Fruit fly (Drosophila melanogaster): ENCODE results near the gene Herc4.

Gene Herc4

dm6 chr3L:1349942-1350923 is 36.7 kb downstream of the Herc4 start:
- peak; percentile 28 for TF ChIP-seq Snoo (tag; optimal IDR thresholded peaks at IDR 0.05)
- no peak for TF ChIP-seq CG34367 (tag; optimal IDR thresholded peaks at IDR 0.05)
- TF ChIP-seq Pif1A (GFP tag; optimal IDR thresholded peaks at IDR 0.05), result peak; percentile 36
- TF ChIP-seq CG10348 (GFP tag; IDR thresholded peaks at IDR 0.05), result no peak
- no peak for TF ChIP-seq CG9948 (tag; optimal IDR thresholded peaks at IDR 0.05)
- no peak for TF ChIP-seq CG14655 (GFP tag; optimal IDR thresholded peaks at IDR 0.05)
- TF ChIP-seq CG32121 (GFP tag; IDR thresholded peaks at IDR 0.05), result no peak
- no peak for TF ChIP-seq CG12605 (GFP tag; IDR thresholded peaks at IDR 0.05)
- no peak for TF ChIP-seq EcR (GFP tag; optimal IDR thresholded peaks at IDR 0.05)
- TF ChIP-seq CG13204 (GFP tag; optimal IDR thresholded peaks at IDR 0.05), result no peak
- no peak for TF ChIP-seq rn (GFP tag; IDR thresholded peaks at IDR 0.05)
- no peak for TF ChIP-seq fd96Ca (GFP tag; IDR thresholded peaks at IDR 0.05)
- peak; percentile 24 for TF ChIP-seq CG15710 (tag; optimal IDR thresholded peaks at IDR 0.05)
- no peak for TF ChIP-seq Pif1B (GFP tag; optimal IDR thresholded peaks at IDR 0.05)
- TF ChIP-seq CG8301 (tag; optimal IDR thresholded peaks at IDR 0.05), result no peak
- peak; percentile 40; the same call in 1 of the 2 replicates for TF ChIP-seq Ets98B (GFP tag; IDR thresholded peaks at IDR 0.05)
- no peak for TF ChIP-seq gl (tag; optimal IDR thresholded peaks at IDR 0.05)
- peak; percentile 41 for TF ChIP-seq CG8159 (tag; optimal IDR thresholded peaks at IDR 0.05)
- no peak for TF ChIP-seq D1 (tag; optimal IDR thresholded peaks at IDR 0.05)
- no peak for TF ChIP-seq CG4496 (GFP tag; IDR thresholded peaks at IDR 0.05)
- TF ChIP-seq CG17806 (tag; optimal IDR thresholded peaks at IDR 0.05), result peak; percentile 4

dm6 chr3L:1350924-1351215 is 37.4 kb downstream of the Herc4 start, which contains the start of gene CG9166:
Gene CG9166, plus strand, starts transcription at chr3L:1351116.
- TF ChIP-seq CG34367 (tag; optimal IDR thresholded peaks at IDR 0.05), result no peak
- TF ChIP-seq D1 (tag; optimal IDR thresholded peaks at IDR 0.05), result no peak
- no peak for TF ChIP-seq Pif1B (GFP tag; optimal IDR thresholded peaks at IDR 0.05)
- TF ChIP-seq Snoo (tag; optimal IDR thresholded peaks at IDR 0.05), result no peak
- no peak for TF ChIP-seq EcR (GFP tag; optimal IDR thresholded peaks at IDR 0.05)
- no peak for TF ChIP-seq CG9948 (tag; optimal IDR thresholded peaks at IDR 0.05)
- TF ChIP-seq rn (GFP tag; IDR thresholded peaks at IDR 0.05), result no peak
- no peak for TF ChIP-seq CG12605 (GFP tag; IDR thresholded peaks at IDR 0.05)
- no peak for TF ChIP-seq CG8159 (tag; optimal IDR thresholded peaks at IDR 0.05)
- TF ChIP-seq Pif1A (GFP tag; optimal IDR thresholded peaks at IDR 0.05), result no peak
- TF ChIP-seq CG10348 (GFP tag; IDR thresholded peaks at IDR 0.05), result no peak
- TF ChIP-seq CG32121 (GFP tag; IDR thresholded peaks at IDR 0.05), result no peak
- TF ChIP-seq CG17806 (tag; optimal IDR thresholded peaks at IDR 0.05), result no peak
- TF ChIP-seq CG13204 (GFP tag; optimal IDR thresholded peaks at IDR 0.05), result no peak
- TF ChIP-seq CG14655 (GFP tag; optimal IDR thresholded peaks at IDR 0.05), result no peak

- TF ChIP-seq Ets98B (GFP tag; IDR thresholded peaks at IDR 0.05) (0 out of 2 replicates have a peak, but pooled peaks have one; percentile 19), D1 (tag; optimal IDR thresholded peaks at IDR 0.05) (peak; percentile 32), fd96Ca (GFP tag; IDR thresholded peaks at IDR 0.05) (0 out of 3 replicates have a peak, but pooled peaks have one; percentile 3), CG4496 (GFP tag; IDR thresholded peaks at IDR 0.05) (0 out of 3 replicates have a peak, but pooled peaks have one; percentile 10), EcR (GFP tag; optimal IDR thresholded peaks at IDR 0.05) (peak; percentile 31), CG14655 (GFP tag; optimal IDR thresholded peaks at IDR 0.05) (no peak)
Observed at dm6 chr3L:1352065-1352464, 38.6 kb downstream of the Herc4 start.

- no peak for TF ChIP-seq D1 (tag; optimal IDR thresholded peaks at IDR 0.05)
- no peak for TF ChIP-seq rn (GFP tag; IDR thresholded peaks at IDR 0.05)
- TF ChIP-seq Pif1B (GFP tag; optimal IDR thresholded peaks at IDR 0.05), result no peak
- TF ChIP-seq CG4496 (GFP tag; IDR thresholded peaks at IDR 0.05), result no peak
- TF ChIP-seq CG8301 (tag; optimal IDR thresholded peaks at IDR 0.05), result no peak
- TF ChIP-seq Snoo (tag; optimal IDR thresholded peaks at IDR 0.05), result no peak
- no peak for TF ChIP-seq EcR (GFP tag; optimal IDR thresholded peaks at IDR 0.05)
- no peak for TF ChIP-seq Pif1A (GFP tag; optimal IDR thresholded peaks at IDR 0.05)
- TF ChIP-seq CG34367 (tag; optimal IDR thresholded peaks at IDR 0.05), result no peak
- TF ChIP-seq CG9948 (tag; optimal IDR thresholded peaks at IDR 0.05), result no peak
- TF ChIP-seq gl (tag; optimal IDR thresholded peaks at IDR 0.05), result no peak
- TF ChIP-seq CG32121 (GFP tag; IDR thresholded peaks at IDR 0.05), result no peak
- TF ChIP-seq CG12605 (GFP tag; IDR thresholded peaks at IDR 0.05), result no peak
- no peak for TF ChIP-seq Ets98B (GFP tag; IDR thresholded peaks at IDR 0.05)
- TF ChIP-seq CG8159 (tag; optimal IDR thresholded peaks at IDR 0.05), result no peak
- no peak for TF ChIP-seq CG14655 (GFP tag; optimal IDR thresholded peaks at IDR 0.05)
- TF ChIP-seq CG15710 (tag; optimal IDR thresholded peaks at IDR 0.05), result no peak
Observed at dm6 chr3L:1354214-1354613, 40.7 kb downstream of the Herc4 start.

dm6 chr3L:1358338-1358737 is 44.8 kb downstream of the Herc4 start:
- no peak for TF ChIP-seq gl (tag; optimal IDR thresholded peaks at IDR 0.05)
- TF ChIP-seq CG32121 (GFP tag; IDR thresholded peaks at IDR 0.05), result no peak
- TF ChIP-seq fd96Ca (GFP tag; IDR thresholded peaks at IDR 0.05), result no peak
- no peak for TF ChIP-seq Pif1A (GFP tag; optimal IDR thresholded peaks at IDR 0.05)
- TF ChIP-seq Ets98B (GFP tag; IDR thresholded peaks at IDR 0.05), result no peak
- TF ChIP-seq CG9948 (tag; optimal IDR thresholded peaks at IDR 0.05), result no peak
- TF ChIP-seq CG8159 (tag; optimal IDR thresholded peaks at IDR 0.05), result no peak
- TF ChIP-seq CG34367 (tag; optimal IDR thresholded peaks at IDR 0.05), result no peak
- no peak for TF ChIP-seq CG13204 (GFP tag; optimal IDR thresholded peaks at IDR 0.05)
- no peak for TF ChIP-seq CG4496 (GFP tag; IDR thresholded peaks at IDR 0.05)
- no peak for TF ChIP-seq CG14655 (GFP tag; optimal IDR thresholded peaks at IDR 0.05)
- TF ChIP-seq Snoo (tag; optimal IDR thresholded peaks at IDR 0.05), result no peak
- no peak for TF ChIP-seq rn (GFP tag; IDR thresholded peaks at IDR 0.05)
- TF ChIP-seq CG15710 (tag; optimal IDR thresholded peaks at IDR 0.05), result no peak
- TF ChIP-seq CG10348 (GFP tag; IDR thresholded peaks at IDR 0.05), result no peak
- TF ChIP-seq EcR (GFP tag; optimal IDR thresholded peaks at IDR 0.05), result no peak
- TF ChIP-seq D1 (tag; optimal IDR thresholded peaks at IDR 0.05), result no peak
- no peak for TF ChIP-seq CG12605 (GFP tag; IDR thresholded peaks at IDR 0.05)
- TF ChIP-seq CG17806 (tag; optimal IDR thresholded peaks at IDR 0.05), result no peak
